Worm (Caenorhabditis elegans) whole organism, L1 larva: ENCODE data around the gene syd-9.

Experiments used
- ceh-90 ChIP-seq: sonication (generic microtip); optimal IDR thresholded peaks from 2 replicates; lab custom pipeline; 2016; ENCODE audit warnings: missing genetic modification characterization, missing compliant biosample characterization
- ces-1 ChIP-seq: fragments of 150-350 bp; optimal IDR thresholded peaks from 2 replicates; lab custom pipeline; 2014; ENCODE audit warnings: missing biosample characterization, missing genetic modification reagents, missing genetic modification characterization
- nhr-28 ChIP-seq: fragments of 150-350 bp; optimal IDR thresholded peaks from 2 replicates; lab custom pipeline; 2014; ENCODE audit warnings: missing biosample characterization, missing genetic modification characterization
- snpc-4 ChIP-seq: fragments of 150-350 bp; optimal IDR thresholded peaks from 2 replicates; lab custom pipeline; 2014; ENCODE audit warnings: missing biosample characterization, missing genetic modification characterization

DNA sequence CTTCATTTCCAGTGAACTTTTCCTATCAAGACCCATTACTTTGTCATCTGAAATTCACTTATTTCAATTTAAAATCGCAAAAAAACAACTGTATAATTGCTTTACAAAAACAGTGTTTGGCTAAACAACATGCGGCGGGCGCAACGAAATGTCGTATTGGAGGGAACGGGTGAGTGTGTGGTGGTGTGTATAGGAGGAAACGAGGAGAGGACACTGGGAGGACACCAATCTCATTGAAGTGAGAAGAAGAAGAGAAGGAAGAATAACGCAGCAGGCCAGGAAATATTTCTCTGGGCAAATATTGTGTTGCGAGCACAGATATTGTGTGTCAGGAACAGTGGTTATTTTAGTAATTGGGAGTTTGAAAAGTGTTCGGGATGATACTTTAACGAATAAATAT is 36.7 kb downstream of the syd-9 start, which contains the start of gene F46H5.4:
- TF ChIP-seq ceh-90 (tag; lab: Kevin White, UChicago): no peak
- no peak for TF ChIP-seq snpc-4 (tag; lab: Kevin White, UChicago)
- no peak for TF ChIP-seq nhr-28 (tag; lab: Kevin White, UChicago)
- TF ChIP-seq ces-1: no peak
